Worm (Caenorhabditis elegans) whole organism, young adult: Measurements from ENCODE around the gene nhr-104.

ENCODE experiments used
- B0336.3 ChIP-seq: fragments of 200-800 bp; sonication (Bioruptor generic); IDR thresholded peaks from 2 replicates; pipeline ENCODE4 v1.3.6; 2022; ENCODE audit warnings: missing genetic modification characterization, missing compliant biosample characterization
- F10E7.11 ChIP-seq: sonication (generic microtip); optimal IDR thresholded peaks from 2 replicates; lab custom pipeline; 2017; ENCODE audit warnings: mild to moderate bottlenecking, missing genetic modification characterization, moderate library complexity, missing compliant biosample characterization
- F33H1.4 ChIP-seq: fragments of 200-800 bp; sonication (Bioruptor generic); IDR thresholded peaks from 2 replicates; pipeline ENCODE4 v1.3.6; 2022; ENCODE audit warnings: missing genetic modification reagents, missing genetic modification characterization, missing compliant biosample characterization
- F39B2.1 ChIP-seq: fragments of 200-800 bp; sonication (Bioruptor generic); IDR thresholded peaks from 2 replicates; pipeline ENCODE4 v1.3.6; 2022; ENCODE audit warnings: missing genetic modification reagents, missing genetic modification characterization, missing compliant biosample characterization
- F49E8.2 ChIP-seq: sonication (generic microtip); optimal IDR thresholded peaks from 3 replicates; lab custom pipeline; 2017; ENCODE audit warnings: missing genetic modification characterization, mild to moderate bottlenecking, missing compliant biosample characterization, antibody characterized with exemption, moderate library complexity; ENCODE audit not compliant: insufficient read depth
- F52B5.7 ChIP-seq: sonication (generic microtip); optimal IDR thresholded peaks from 2 replicates; lab custom pipeline; 2016; ENCODE audit warnings: mild to moderate bottlenecking, missing genetic modification characterization, missing compliant biosample characterization
- F55B11.4 ChIP-seq: sonication (generic microtip); optimal IDR thresholded peaks from 2 replicates; lab custom pipeline; 2016; ENCODE audit warnings: missing compliant biosample characterization, missing genetic modification characterization, borderline replicate concordance; ENCODE audit not compliant: insufficient read depth
- K11D2.4 ChIP-seq: fragments of 200-800 bp; sonication (Bioruptor generic); IDR thresholded peaks from 2 replicates; pipeline ENCODE4 v1.3.6; 2022; ENCODE audit warnings: missing genetic modification reagents, missing genetic modification characterization, missing compliant biosample characterization
- Y53F4B.3 ChIP-seq: fragments of 200-800 bp; sonication (Bioruptor generic); IDR thresholded peaks from 2 replicates; pipeline ENCODE4 v1.3.6; 2022; ENCODE audit warnings: missing genetic modification reagents, missing genetic modification characterization, missing compliant biosample characterization
- akir-1 ChIP-seq: fragments of 200-800 bp; sonication (Bioruptor generic); optimal IDR thresholded peaks from 2 replicates; lab custom pipeline; 2018; ENCODE audit warnings: mild to moderate bottlenecking, missing genetic modification characterization, moderate library complexity, missing compliant biosample characterization
- athp-1 ChIP-seq: sonication (generic microtip); optimal IDR thresholded peaks from 2 replicates; lab custom pipeline; 2017; ENCODE audit warnings: mild to moderate bottlenecking, missing genetic modification characterization, missing compliant biosample characterization
- bed-1 ChIP-seq: fragments of 200-800 bp; sonication (Bioruptor generic); IDR thresholded peaks from 2 replicates; pipeline ENCODE4 v1.3.6; 2022; ENCODE audit warnings: missing genetic modification reagents, missing genetic modification characterization, missing compliant biosample characterization
- cebp-1 ChIP-seq, 2 experiments: fragments of 200-800 bp in 1 of 2; sonication (Bioruptor generic) in 1 of 2; sonication (generic microtip) in 1 of 2; IDR thresholded peaks in 1 of 2; optimal IDR thresholded peaks in 1 of 2; 2 replicates each; pipeline versions ENCODE4 v1.3.6 to Lab custom; 2017 to 2022; ENCODE audit warnings: missing compliant biosample characterization in 2 of 2, missing genetic modification characterization in 2 of 2, mild to moderate bottlenecking in 1 of 2, missing genetic modification reagents in 1 of 2, moderate library complexity in 1 of 2
- cebp-2 ChIP-seq: fragments of 200-800 bp; sonication (Bioruptor generic); IDR thresholded peaks from 2 replicates; pipeline ENCODE4 v1.3.6; 2022; ENCODE audit warnings: missing genetic modification characterization, missing compliant biosample characterization
- ceh-40 ChIP-seq: fragments of 200-800 bp; sonication (Bioruptor generic); IDR thresholded peaks from 2 replicates; pipeline ENCODE4 v1.3.6; 2022; ENCODE audit warnings: missing genetic modification characterization, missing compliant biosample characterization
- chd-7 ChIP-seq: sonication (generic microtip); optimal IDR thresholded peaks from 2 replicates; lab custom pipeline; 2016; ENCODE audit warnings: mild to moderate bottlenecking, missing genetic modification characterization, moderate library complexity, missing compliant biosample characterization
- egl-18 ChIP-seq: fragments of 200-800 bp; sonication (Bioruptor generic); IDR thresholded peaks from 2 replicates; pipeline ENCODE4 v1.3.6; 2022; ENCODE audit warnings: missing genetic modification reagents, missing genetic modification characterization, missing compliant biosample characterization
- egrh-3 ChIP-seq: fragments of 200-800 bp; sonication (Bioruptor generic); IDR thresholded peaks from 2 replicates; pipeline ENCODE4 v1.3.6; 2022; ENCODE audit warnings: missing genetic modification reagents, missing genetic modification characterization, missing compliant biosample characterization
- hmg-20 ChIP-seq: fragments of 200-800 bp; sonication (Bioruptor generic); IDR thresholded peaks from 2 replicates; pipeline ENCODE4 v1.3.6; 2022; ENCODE audit warnings: missing genetic modification reagents, missing genetic modification characterization, missing compliant biosample characterization
- hsf-1 ChIP-seq: fragments of 200-800 bp; sonication (Bioruptor generic); IDR thresholded peaks from 2 replicates; pipeline ENCODE4 v1.3.6; 2022; ENCODE audit warnings: missing genetic modification reagents, missing genetic modification characterization, missing compliant biosample characterization
- lin-35 ChIP-seq, 3 experiments: fragments of 150-350 bp in 2 of 3; sonication (generic microtip) in 1 of 3; optimal IDR thresholded peaks; 2 replicates each; lab custom pipeline; 2014 to 2018; ENCODE audit warnings: missing biosample characterization in 3 of 3, missing genetic modification characterization in 3 of 3, missing genetic modification reagents in 3 of 3
- lin-54 ChIP-seq: fragments of 200-800 bp; sonication (Bioruptor generic); optimal IDR thresholded peaks from 2 replicates; lab custom pipeline; 2018; ENCODE audit warnings: mild to moderate bottlenecking, missing genetic modification characterization, missing compliant biosample characterization
- lsl-1 ChIP-seq: fragments of 200-800 bp; sonication (Bioruptor generic); optimal IDR thresholded peaks from 2 replicates; lab custom pipeline; 2018; ENCODE audit warnings: mild to moderate bottlenecking, missing genetic modification characterization, moderate library complexity, missing compliant biosample characterization
- lsy-27 ChIP-seq: sonication (generic microtip); optimal IDR thresholded peaks from 2 replicates; lab custom pipeline; 2017; ENCODE audit warnings: missing genetic modification characterization, mild to moderate bottlenecking, missing compliant biosample characterization, antibody characterized with exemption, missing genotype, borderline replicate concordance; ENCODE audit not compliant: insufficient read depth
- madf-10 ChIP-seq: sonication (generic microtip); optimal IDR thresholded peaks from 2 replicates; lab custom pipeline; 2016; ENCODE audit warnings: mild to moderate bottlenecking, missing genetic modification characterization, missing compliant biosample characterization
- mcd-1 ChIP-seq: fragments of 200-800 bp; sonication (Bioruptor generic); IDR thresholded peaks from 2 replicates; pipeline ENCODE4 v1.3.6; 2022; ENCODE audit warnings: missing genetic modification reagents, missing genetic modification characterization, missing compliant biosample characterization
- mel-28 ChIP-seq: sonication (generic microtip); optimal IDR thresholded peaks from 2 replicates; lab custom pipeline; 2016; ENCODE audit warnings: borderline replicate concordance, mild to moderate bottlenecking, missing genetic modification characterization, missing compliant biosample characterization
- mes-4 ChIP-seq: sonication (generic microtip); optimal IDR thresholded peaks from 2 replicates; lab custom pipeline; 2016; ENCODE audit warnings: missing genotype, missing genetic modification characterization, missing compliant biosample characterization
- nfya-2 ChIP-seq: fragments of 200-800 bp; sonication (Bioruptor generic); IDR thresholded peaks from 2 replicates; pipeline ENCODE4 v1.3.6; 2022; ENCODE audit warnings: missing genetic modification reagents, missing genetic modification characterization, missing compliant biosample characterization
- nfyb-1 ChIP-seq: fragments of 200-800 bp; sonication (Bioruptor generic); IDR thresholded peaks from 2 replicates; pipeline ENCODE4 v1.3.6; 2022; ENCODE audit warnings: missing genetic modification reagents, missing genetic modification characterization, missing compliant biosample characterization
- nhr-120 ChIP-seq: fragments of 200-800 bp; sonication (Bioruptor generic); IDR thresholded peaks from 2 replicates; pipeline ENCODE4 v1.3.6; 2022; ENCODE audit warnings: missing genetic modification characterization, missing compliant biosample characterization
- nhr-179 ChIP-seq: sonication (generic microtip); optimal IDR thresholded peaks from 2 replicates; lab custom pipeline; 2016; ENCODE audit warnings: mild to moderate bottlenecking, missing genetic modification characterization, missing compliant biosample characterization
- pbrm-1 ChIP-seq: fragments of 200-800 bp; sonication (Bioruptor generic); IDR thresholded peaks from 2 replicates; pipeline ENCODE4 v1.3.6; 2022; ENCODE audit warnings: missing genetic modification reagents, missing genetic modification characterization, missing compliant biosample characterization
- pha-4 ChIP-seq: fragments of 150-350 bp; sonication (generic microtip); optimal IDR thresholded peaks from 2 replicates; lab custom pipeline; 2014; ENCODE audit warnings: missing biosample characterization, missing genetic modification reagents, missing genetic modification characterization
- rec-8 ChIP-seq, 2 experiments: sonication (generic microtip); optimal IDR thresholded peaks; 2 replicates each; lab custom pipeline; 2016; ENCODE audit warnings: mild to moderate bottlenecking in 2 of 2, missing genetic modification characterization in 2 of 2, missing genetic modification reagents in 2 of 2, missing genotype in 2 of 2, missing biosample characterization in 1 of 2, missing compliant biosample characterization in 1 of 2, moderate library complexity in 1 of 2
- repo-1 ChIP-seq: sonication (generic microtip); optimal IDR thresholded peaks from 2 replicates; lab custom pipeline; 2017; ENCODE audit warnings: mild to moderate bottlenecking, missing genetic modification characterization, missing compliant biosample characterization
- sptf-2 ChIP-seq: fragments of 200-800 bp; sonication (Bioruptor generic); optimal IDR thresholded peaks from 2 replicates; lab custom pipeline; 2018; ENCODE audit warnings: mild to moderate bottlenecking, missing genetic modification characterization, missing compliant biosample characterization
- tbx-9 ChIP-seq: sonication (generic microtip); optimal IDR thresholded peaks from 2 replicates; lab custom pipeline; 2016; ENCODE audit warnings: borderline replicate concordance, missing genetic modification characterization, inconsistent platforms, missing compliant biosample characterization
- unc-130 ChIP-seq: sonication (generic microtip); optimal IDR thresholded peaks from 2 replicates; lab custom pipeline; 2016; ENCODE audit warnings: missing genetic modification reagents, missing genetic modification characterization, missing compliant biosample characterization
- unc-62 ChIP-seq: fragments of 150-350 bp; optimal IDR thresholded peaks from 2 replicates; lab custom pipeline; 2014; ENCODE audit warnings: missing biosample characterization, missing genetic modification reagents, missing genetic modification characterization
- zfh-2 ChIP-seq: fragments of 200-800 bp; sonication (Bioruptor generic); conservative IDR thresholded peaks from 2 replicates; pipeline ENCODE4 v1.3.6; 2022; ENCODE audit warnings: missing genetic modification reagents, missing genetic modification characterization, missing compliant biosample characterization
- ztf-18 ChIP-seq: sonication (generic microtip); optimal IDR thresholded peaks from 2 replicates; lab custom pipeline; 2016; ENCODE audit warnings: missing genotype, mild to moderate bottlenecking, missing genetic modification characterization, missing compliant biosample characterization
- ztf-22 ChIP-seq: fragments of 200-800 bp; sonication (Bioruptor generic); optimal IDR thresholded peaks from 2 replicates; lab custom pipeline; 2018; ENCODE audit warnings: mild to moderate bottlenecking, missing genetic modification characterization, moderate library complexity, missing compliant biosample characterization
- ztf-25 ChIP-seq: fragments of 200-800 bp; sonication (Bioruptor generic); IDR thresholded peaks from 2 replicates; pipeline ENCODE4 v1.3.6; 2022; ENCODE audit warnings: missing genetic modification reagents, missing genetic modification characterization, missing compliant biosample characterization
- ztf-28 ChIP-seq: fragments of 200-800 bp; sonication (Bioruptor generic); IDR thresholded peaks from 2 replicates; pipeline ENCODE4 v1.3.6; 2022; ENCODE audit warnings: missing genetic modification reagents, missing genetic modification characterization, missing compliant biosample characterization
- ztf-3 ChIP-seq: fragments of 200-800 bp; sonication (Bioruptor generic); optimal IDR thresholded peaks from 2 replicates; lab custom pipeline; 2018; ENCODE audit warnings: mild to moderate bottlenecking, missing genetic modification characterization, missing compliant biosample characterization

Gene nhr-104

ce11 chrIV:4748408-4749105 lies 39.9 kb downstream of the nhr-104 start, which contains the start of gene cyc-2.1 (continued):
- TF ChIP-seq ceh-40 (GFP tag; lab: Robert Waterston, UW) = peak; percentile 49; the same call in 1 of the 2 replicates
- TF ChIP-seq hmg-20 = no peak
- peak; percentile 54 for TF ChIP-seq lsl-1 (GFP tag; lab: Kevin White, UChicago)
- 0 out of 2 replicates have a peak, but pooled peaks have one; percentile 15 for TF ChIP-seq nfyb-1
- TF ChIP-seq tbx-9 (tag; lab: Kevin White, UChicago) = no peak
- 0 out of 2 replicates have a peak, but pooled peaks have one; percentile 4 for TF ChIP-seq egl-18 (GFP tag; lab: Robert Waterston, UW)
- peak; percentile 88 for TF ChIP-seq ztf-18 (tag; lab: Kevin White, UChicago)
- TF ChIP-seq repo-1 (tag; lab: Kevin White, UChicago) = peak; percentile 14
- TF ChIP-seq F55B11.4 (tag; lab: Kevin White, UChicago) = no peak
- TF ChIP-seq zfh-2 (GFP tag; lab: Robert Waterston, UW) = peak; percentile 93
- TF ChIP-seq mcd-1 (GFP tag; lab: Robert Waterston, UW) = peak; percentile 81
- no peak for TF ChIP-seq ztf-25 (GFP tag; lab: Robert Waterston, UW)
- TF ChIP-seq pbrm-1 (GFP tag; lab: Robert Waterston, UW) = peak; percentile 52
- TF ChIP-seq nfya-2 = 0 out of 2 replicates have a peak, but pooled peaks have one; percentile 19
- TF ChIP-seq F10E7.11 (tag; lab: Kevin White, UChicago) = no peak
- no peak for TF ChIP-seq ztf-22 (GFP tag; lab: Kevin White, UChicago)
- TF ChIP-seq unc-130 (GFP tag; lab: Kevin White, UChicago) = peak; percentile 43
- peak; percentile 6 for TF ChIP-seq mes-4 (tag; lab: Kevin White, UChicago)
- peak; percentile 90 for TF ChIP-seq F49E8.2
- TF ChIP-seq F52B5.7 = peak; percentile 37
- TF ChIP-seq sptf-2 (GFP tag; lab: Kevin White, UChicago) = no peak
- no peak for TF ChIP-seq egrh-3
- peak; percentile 88 for TF ChIP-seq B0336.3 (GFP tag; lab: Robert Waterston, UW)
- TF ChIP-seq lsy-27 (tag; lab: Kevin White, UChicago) = no peak
- TF ChIP-seq mel-28 (tag; lab: Kevin White, UChicago) = no peak
- peak; percentile 41 for TF ChIP-seq F33H1.4 (GFP tag; lab: Robert Waterston, UW)
- TF ChIP-seq athp-1 (tag; lab: Kevin White, UChicago) = peak; percentile 70
- no peak for TF ChIP-seq pha-4 (tag; lab: Kevin White, UChicago)
- TF ChIP-seq hsf-1 (GFP tag; lab: Robert Waterston, UW) = peak; percentile 83
- peak; percentile 71 for TF ChIP-seq lin-54 (GFP tag; lab: Kevin White, UChicago)
- TF ChIP-seq nhr-120 (GFP tag; lab: Robert Waterston, UW) = no peak
- TF ChIP-seq nhr-179 (tag; lab: Kevin White, UChicago) = no peak
- no peak for TF ChIP-seq chd-7 (tag; lab: Kevin White, UChicago)
- TF ChIP-seq cebp-1 (GFP tag; IDR thresholded peaks at IDR 0.05; lab: Robert Waterston, UW) = 0 out of 2 replicates have a peak, but pooled peaks have one; percentile 35
- peak; percentile 82 for TF ChIP-seq cebp-1 (tag; optimal IDR thresholded peaks at IDR 0.05; lab: Kevin White, UChicago)
- TF ChIP-seq unc-62 (GFP tag; lab: Kevin White, UChicago) = no peak
- TF ChIP-seq F39B2.1 (GFP tag; lab: Robert Waterston, UW) = peak; percentile 83
- no peak for TF ChIP-seq ztf-28 (GFP tag; lab: Robert Waterston, UW)
- peak in 1 of 3 experiments; percentile 51 for TF ChIP-seq lin-35 (GFP tag; optimal IDR thresholded peaks at IDR 0.05; lab: Kevin White, UChicago)
- no peak for TF ChIP-seq madf-10 (tag; lab: Kevin White, UChicago)
- TF ChIP-seq cebp-2 (GFP tag; lab: Robert Waterston, UW) = 0 out of 2 replicates have a peak, but pooled peaks have one; percentile 44
- no peak for TF ChIP-seq rec-8 (tag; optimal IDR thresholded peaks at IDR 0.05; lab: Kevin White, UChicago)
- no peak for TF ChIP-seq ztf-3 (GFP tag; lab: Kevin White, UChicago)
- no peak for TF ChIP-seq akir-1 (GFP tag; lab: Kevin White, UChicago)
- TF ChIP-seq Y53F4B.3 (GFP tag; lab: Robert Waterston, UW) = no peak
- no peak for TF ChIP-seq bed-1 (GFP tag; lab: Robert Waterston, UW)
- TF ChIP-seq K11D2.4 = 0 out of 2 replicates have a peak, but pooled peaks have one; percentile 21
